Worm (Caenorhabditis elegans) whole organism, L4/young adult: ENCODE data around the gene Y37B11A.3.

Experiments used
- W03F9.2 ChIP-seq: fragments of 150-350 bp; optimal IDR thresholded peaks from 2 replicates; lab custom pipeline; 2014; ENCODE audit warnings: missing biosample characterization, missing genetic modification characterization
- dao-5 ChIP-seq: sonication (generic microtip); optimal IDR thresholded peaks from 2 replicates; lab custom pipeline; 2016; ENCODE audit warnings: missing genotype, missing genetic modification characterization, moderate library complexity, missing compliant biosample characterization
- him-1 ChIP-seq: sonication (generic microtip); optimal IDR thresholded peaks from 2 replicates; lab custom pipeline; 2016; ENCODE audit warnings: missing genotype, missing genetic modification reagents, missing genetic modification characterization, missing compliant biosample characterization

The Y37B11A.3 gene

ce11 chrIII:5760721-5761120 is 24.4 kb downstream of the Y37B11A.3 start:
- TF ChIP-seq W03F9.2 (tag; lab: Kevin White, UChicago) (no peak), him-1 (no peak), dao-5 (tag; lab: Kevin White, UChicago) (no peak)

- TF ChIP-seq dao-5 (tag; lab: Kevin White, UChicago) (no peak), W03F9.2 (tag; lab: Kevin White, UChicago) (peak; percentile 5), him-1 (peak; percentile 64)
These were observed 26.5 kb downstream of the Y37B11A.3 start for ce11 chrIII:5758519-5759099.

ce11 chrIII:5757492-5758045 is 27.6 kb downstream of the Y37B11A.3 start:
- no peak for TF ChIP-seq him-1
- TF ChIP-seq W03F9.2 (tag; lab: Kevin White, UChicago), result no peak
- no peak for TF ChIP-seq dao-5 (tag; lab: Kevin White, UChicago)

- TF ChIP-seq W03F9.2 (tag; lab: Kevin White, UChicago) (no peak), him-1 (peak; percentile 41)
These were observed 29.9 kb downstream of the Y37B11A.3 start, which contains the start of gene ida-1 for ce11 chrIII:5755204-5755603. Gene ida-1 (plus strand): TSS chrIII:5755539.

ce11 chrIII:5750503-5750902 is 34.6 kb downstream of the Y37B11A.3 start:
- TF ChIP-seq dao-5 (tag; lab: Kevin White, UChicago) (no peak), W03F9.2 (tag; lab: Kevin White, UChicago) (no peak), him-1 (no peak)

- TF ChIP-seq him-1, result no peak
- no peak for TF ChIP-seq dao-5 (tag; lab: Kevin White, UChicago)
- TF ChIP-seq W03F9.2 (tag; lab: Kevin White, UChicago), result no peak
These were observed 36.8 kb downstream of the Y37B11A.3 start for ce11 chrIII:5748360-5748759.

- no peak for TF ChIP-seq W03F9.2 (tag; lab: Kevin White, UChicago)
These were observed 37.9 kb downstream of the Y37B11A.3 start, which contains the start of gene B0244.4 for ce11 chrIII:5747185-5747584. Gene B0244.4 (plus strand): TSS chrIII:5747485.

ce11 chrIII:5744579-5744978 is 40.5 kb downstream of the Y37B11A.3 start, which contains the start of gene B0244.5:
Gene B0244.5 (plus strand): TSS chrIII:5744879.
- TF ChIP-seq dao-5 (tag; lab: Kevin White, UChicago), result no peak
- no peak for TF ChIP-seq W03F9.2 (tag; lab: Kevin White, UChicago)
- TF ChIP-seq him-1, result no peak

- TF ChIP-seq W03F9.2 (tag; lab: Kevin White, UChicago) (no peak), him-1 (no peak), dao-5 (tag; lab: Kevin White, UChicago) (no peak)
These were observed 42.0 kb downstream of the Y37B11A.3 start, which contains the start of gene B0244.15 for ce11 chrIII:5743084-5743483. Gene B0244.15 (plus strand): TSS chrIII:5743384.

- TF ChIP-seq dao-5 (tag; lab: Kevin White, UChicago) (no peak), W03F9.2 (tag; lab: Kevin White, UChicago) (no peak), him-1 (no peak)
These were observed 44.5 kb downstream of the Y37B11A.3 start, which contains the start of gene B0244.16 for ce11 chrIII:5740666-5741065. Gene B0244.16 (plus strand): TSS chrIII:5740966.

ce11 chrIII:5737708-5738107 is 47.4 kb downstream of the Y37B11A.3 start, which contains the start of gene B0244.6:
Gene B0244.6 (plus strand): TSS chrIII:5738008.
- TF ChIP-seq him-1 (no peak), W03F9.2 (tag; lab: Kevin White, UChicago) (no peak), dao-5 (tag; lab: Kevin White, UChicago) (no peak)

ce11 chrIII:5734905-5735304 is 50.2 kb downstream of the Y37B11A.3 start, which contains the start of gene B0244.10:
Gene B0244.10 (plus strand): TSS chrIII:5735158.
- no peak for TF ChIP-seq dao-5 (tag; lab: Kevin White, UChicago)
- no peak for TF ChIP-seq him-1
- TF ChIP-seq W03F9.2 (tag; lab: Kevin White, UChicago), result no peak
